Worm (Caenorhabditis elegans) whole organism, L4 larva: ENCODE results near the gene npl-10.
A peak's percentile ranks its signal among the peaks of the same experiment; 100 is the strongest.

Experiments
- D1046.2 ChIP-seq: fragments of 200-800 bp; sonication (Bioruptor generic); IDR thresholded peaks from 2 replicates; pipeline ENCODE4 v1.3.6; 2022; ENCODE audit warnings: missing genetic modification characterization, missing compliant biosample characterization
- F10B5.3 ChIP-seq: sonication (generic microtip); optimal IDR thresholded peaks from 2 replicates; lab custom pipeline; 2016; ENCODE audit warnings: mild to moderate bottlenecking, missing genetic modification characterization, missing compliant biosample characterization
- F26F4.8 ChIP-seq: fragments of 200-800 bp; sonication (Bioruptor generic); conservative IDR thresholded peaks from 2 replicates; pipeline ENCODE4 v1.3.6; 2022; ENCODE audit warnings: missing genetic modification characterization, missing compliant biosample characterization
- F37D6.2 ChIP-seq: sonication (generic microtip); optimal IDR thresholded peaks from 2 replicates; lab custom pipeline; 2016; ENCODE audit warnings: mild to moderate bottlenecking, missing genetic modification characterization, missing compliant biosample characterization
- T20F7.1 ChIP-seq: fragments of 200-800 bp; sonication (Bioruptor generic); optimal IDR thresholded peaks from 2 replicates; lab custom pipeline; 2018; ENCODE audit warnings: mild to moderate bottlenecking, missing genetic modification characterization, missing compliant biosample characterization
- T26A8.4 ChIP-seq: fragments of 200-800 bp; sonication (Bioruptor generic); IDR thresholded peaks from 2 replicates; pipeline ENCODE4 v1.3.6; 2022; ENCODE audit warnings: missing genetic modification characterization, missing compliant biosample characterization
- Y48G9A.11 ChIP-seq: fragments of 200-800 bp; sonication (Bioruptor generic); IDR thresholded peaks from 2 replicates; pipeline ENCODE4 v1.3.6; 2022; ENCODE audit warnings: missing genetic modification reagents, missing genetic modification characterization, missing compliant biosample characterization
- Y5F2A.4 ChIP-seq: fragments of 200-800 bp; sonication (Bioruptor generic); optimal IDR thresholded peaks from 2 replicates; lab custom pipeline; 2018; ENCODE audit warnings: mild to moderate bottlenecking, missing genetic modification characterization, missing compliant biosample characterization
- Y75B8A.6 ChIP-seq: fragments of 200-800 bp; sonication (Bioruptor generic); IDR thresholded peaks from 2 replicates; pipeline ENCODE4 v1.3.6; 2022; ENCODE audit warnings: missing genetic modification reagents, missing genetic modification characterization, missing compliant biosample characterization
- ZK337.2 ChIP-seq: fragments of 200-800 bp; sonication (Bioruptor generic); IDR thresholded peaks from 2 replicates; pipeline ENCODE4 v1.3.6; 2022; ENCODE audit warnings: missing genetic modification reagents, missing genetic modification characterization, missing compliant biosample characterization
- aha-1 ChIP-seq: fragments of 150-350 bp; peaks from one replicate; lab custom pipeline; 2014; ENCODE audit warnings: missing biosample characterization, missing genetic modification characterization
- ama-1 ChIP-seq: fragments of 150-350 bp; optimal IDR thresholded peaks from 2 replicates; lab custom pipeline; 2014; ENCODE audit warnings: inconsistent platforms, mixed read lengths
- arid-1 ChIP-seq: fragments of 200-800 bp; sonication (Bioruptor generic); conservative IDR thresholded peaks from 2 replicates; pipeline ENCODE4 v1.3.6; 2022; ENCODE audit warnings: missing genetic modification reagents, missing genetic modification characterization, missing compliant biosample characterization
- attf-4 ChIP-seq: sonication (generic microtip); optimal IDR thresholded peaks from 3 replicates; lab custom pipeline; 2017; ENCODE audit warnings: missing biosample characterization, missing genetic modification characterization
- ceh-32 ChIP-seq: sonication (generic microtip); optimal IDR thresholded peaks from 2 replicates; lab custom pipeline; 2016; ENCODE audit warnings: mild to moderate bottlenecking, missing genetic modification characterization, missing compliant biosample characterization; ENCODE audit not compliant: poor library complexity
- cey-2 ChIP-seq: sonication (generic microtip); optimal IDR thresholded peaks from 3 replicates; lab custom pipeline; 2017; ENCODE audit warnings: missing genetic modification characterization, mild to moderate bottlenecking, missing compliant biosample characterization, antibody characterized with exemption, borderline replicate concordance; ENCODE audit not compliant: insufficient read depth
- ctbp-1 ChIP-seq: fragments of 200-800 bp; sonication (Bioruptor generic); IDR thresholded peaks from 2 replicates; pipeline ENCODE4 v1.3.6; 2022; ENCODE audit warnings: missing genetic modification reagents, missing genetic modification characterization, missing compliant biosample characterization
- daf-12 ChIP-seq: fragments of 150-350 bp; optimal IDR thresholded peaks from 2 replicates; lab custom pipeline; 2014; ENCODE audit warnings: missing biosample characterization, missing genetic modification reagents, missing genetic modification characterization
- daf-16 ChIP-seq, 3 experiments: sonication (generic microtip); optimal IDR thresholded peaks; 2 replicates each; lab custom pipeline; 2016 to 2017; ENCODE audit warnings: missing genetic modification characterization in 3 of 3, missing genetic modification reagents in 3 of 3, mild to moderate bottlenecking in 2 of 3, missing compliant biosample characterization in 2 of 3, missing biosample characterization in 1 of 3, moderate library complexity in 1 of 3
- dpl-1 ChIP-seq: fragments of 150-350 bp; optimal IDR thresholded peaks from 2 replicates; lab custom pipeline; 2014; ENCODE audit warnings: missing biosample characterization, missing genetic modification reagents, missing genetic modification characterization
- duxl-1 ChIP-seq: sonication (generic microtip); optimal IDR thresholded peaks from 2 replicates; lab custom pipeline; 2016; ENCODE audit warnings: mild to moderate bottlenecking, missing genetic modification characterization, moderate library complexity, missing compliant biosample characterization; ENCODE audit not compliant: poor library complexity
- dve-1 ChIP-seq: sonication (generic microtip); optimal IDR thresholded peaks from 2 replicates; lab custom pipeline; 2017; ENCODE audit warnings: antibody characterized with exemption, mild to moderate bottlenecking, missing genetic modification characterization, missing compliant biosample characterization; ENCODE audit not compliant: insufficient read depth
- fos-1 ChIP-seq: fragments of 150-350 bp; optimal IDR thresholded peaks from 2 replicates; lab custom pipeline; 2014; ENCODE audit warnings: missing biosample characterization, missing genetic modification characterization
- hif-1 ChIP-seq, 2 experiments: sonication (generic microtip); optimal IDR thresholded peaks; 2 replicates each; lab custom pipeline; 2016 to 2017; ENCODE audit warnings: missing compliant biosample characterization in 2 of 2, missing genetic modification characterization in 2 of 2, missing genetic modification reagents in 2 of 2, missing genotype in 2 of 2, mild to moderate bottlenecking in 1 of 2
- hlh-11 ChIP-seq: fragments of 200-800 bp; sonication (Bioruptor generic); optimal IDR thresholded peaks from 2 replicates; lab custom pipeline; 2018; ENCODE audit warnings: mild to moderate bottlenecking, missing genetic modification characterization, missing compliant biosample characterization
- hmg-1.1 ChIP-seq: fragments of 200-800 bp; sonication (Bioruptor generic); IDR thresholded peaks from 2 replicates; pipeline ENCODE4 v1.3.6; 2022; ENCODE audit warnings: missing genetic modification reagents, missing genetic modification characterization, missing compliant biosample characterization
- lin-13 ChIP-seq: fragments of 150-350 bp; optimal IDR thresholded peaks from 2 replicates; lab custom pipeline; 2014; ENCODE audit warnings: missing biosample characterization, missing genetic modification reagents, missing genetic modification characterization
- lin-15B ChIP-seq: fragments of 150-350 bp; sonication (generic microtip); optimal IDR thresholded peaks from 3 replicates; lab custom pipeline; 2014; ENCODE audit warnings: missing biosample characterization, missing genetic modification characterization
- lin-38 ChIP-seq: fragments of 200-800 bp; sonication (Bioruptor generic); IDR thresholded peaks from 2 replicates; pipeline ENCODE4 v1.3.6; 2022; ENCODE audit warnings: missing genetic modification reagents, missing genetic modification characterization, missing compliant biosample characterization
- lsy-2 ChIP-seq, 2 experiments: fragments of 150-350 bp in 1 of 2; sonication (generic microtip) in 1 of 2; optimal IDR thresholded peaks; 2 replicates each; lab custom pipeline; 2014 to 2017; ENCODE audit warnings: missing biosample characterization in 2 of 2, missing genetic modification characterization in 2 of 2
- mxl-3 ChIP-seq: fragments of 200-800 bp; sonication (Bioruptor generic); optimal IDR thresholded peaks from 2 replicates; lab custom pipeline; 2018; ENCODE audit warnings: mild to moderate bottlenecking, missing genetic modification characterization, missing compliant biosample characterization
- nhr-11 ChIP-seq: fragments of 150-350 bp; optimal IDR thresholded peaks from 2 replicates; lab custom pipeline; 2014; ENCODE audit warnings: missing biosample characterization, missing genetic modification characterization
- nhr-111 ChIP-seq: fragments of 200-800 bp; sonication (Bioruptor generic); optimal IDR thresholded peaks from 2 replicates; lab custom pipeline; 2018; ENCODE audit warnings: mild to moderate bottlenecking, missing genetic modification characterization, missing compliant biosample characterization
- nhr-28 ChIP-seq: fragments of 150-350 bp; optimal IDR thresholded peaks from 2 replicates; lab custom pipeline; 2014; ENCODE audit warnings: missing biosample characterization, missing genetic modification characterization
- nhr-42 ChIP-seq: fragments of 200-800 bp; sonication (Bioruptor generic); IDR thresholded peaks from 2 replicates; pipeline ENCODE4 v1.3.6; 2022; ENCODE audit warnings: missing genetic modification characterization, missing compliant biosample characterization
- nhr-6 ChIP-seq: fragments of 150-350 bp; optimal IDR thresholded peaks from 2 replicates; lab custom pipeline; 2014; ENCODE audit warnings: missing biosample characterization, missing genetic modification characterization
- pha-4 ChIP-seq, 2 experiments: fragments of 150-350 bp in 1 of 2; fragments of 200-800 bp in 1 of 2; sonication (Bioruptor generic) in 1 of 2; IDR thresholded peaks in 1 of 2; optimal IDR thresholded peaks in 1 of 2; 2 replicates each; pipeline versions ENCODE4 v1.3.6 to Lab custom; 2014 to 2022; ENCODE audit warnings: missing genetic modification characterization in 2 of 2, missing genetic modification reagents in 2 of 2, missing biosample characterization in 1 of 2, missing compliant biosample characterization in 1 of 2
- rbr-2 ChIP-seq: sonication (generic microtip); optimal IDR thresholded peaks from 2 replicates; lab custom pipeline; 2016; ENCODE audit warnings: missing genotype, missing genetic modification characterization, missing compliant biosample characterization
- saeg-2 ChIP-seq: fragments of 200-800 bp; sonication (Bioruptor generic); IDR thresholded peaks from 2 replicates; pipeline ENCODE4 v1.3.6; 2022; ENCODE audit warnings: missing genetic modification reagents, missing genetic modification characterization, missing compliant biosample characterization
- sdz-12 ChIP-seq: fragments of 200-800 bp; sonication (Bioruptor generic); optimal IDR thresholded peaks from 2 replicates; lab custom pipeline; 2018; ENCODE audit warnings: mild to moderate bottlenecking, missing genetic modification characterization, missing compliant biosample characterization
- spr-1 ChIP-seq: sonication (generic microtip); optimal IDR thresholded peaks from 2 replicates; lab custom pipeline; 2016; ENCODE audit warnings: mild to moderate bottlenecking, missing genetic modification characterization, missing compliant biosample characterization
- spr-3 ChIP-seq: fragments of 200-800 bp; sonication (Bioruptor generic); optimal IDR thresholded peaks from 2 replicates; lab custom pipeline; 2018; ENCODE audit warnings: mild to moderate bottlenecking, missing genetic modification characterization, missing compliant biosample characterization
- tra-1 ChIP-seq: fragments of 200-800 bp; sonication (Bioruptor generic); IDR thresholded peaks from 2 replicates; pipeline ENCODE4 v1.3.6; 2022; ENCODE audit warnings: missing genetic modification reagents, missing genetic modification characterization, missing compliant biosample characterization
- unc-62 ChIP-seq, 3 experiments: fragments of 150-350 bp in 1 of 3; sonication (generic microtip); optimal IDR thresholded peaks in 2 of 3; peaks in 1 of 3; 1 replicate in 1 of 3; 2 replicates in 2 of 3; lab custom pipeline; 2014 to 2017; ENCODE audit warnings: missing biosample characterization in 3 of 3, missing genetic modification characterization in 3 of 3, missing genetic modification reagents in 3 of 3, missing genotype in 1 of 3
- vab-7 ChIP-seq: fragments of 200-800 bp; sonication (Bioruptor generic); IDR thresholded peaks from 2 replicates; pipeline ENCODE4 v1.3.6; 2022; ENCODE audit warnings: missing genetic modification reagents, missing genetic modification characterization, missing compliant biosample characterization
- zag-1 ChIP-seq: fragments of 150-350 bp; optimal IDR thresholded peaks from 2 replicates; lab custom pipeline; 2014; ENCODE audit warnings: missing biosample characterization, missing genetic modification characterization
- zip-11 ChIP-seq: fragments of 200-800 bp; sonication (Bioruptor generic); IDR thresholded peaks from 2 replicates; pipeline ENCODE4 v1.3.6; 2022; ENCODE audit warnings: missing genetic modification characterization, missing compliant biosample characterization
- zip-2 ChIP-seq: fragments of 150-350 bp; optimal IDR thresholded peaks from 2 replicates; lab custom pipeline; 2014; ENCODE audit warnings: missing biosample characterization, missing genetic modification characterization
- ztf-7 ChIP-seq: fragments of 150-350 bp; optimal IDR thresholded peaks from 2 replicates; lab custom pipeline; 2014; ENCODE audit warnings: missing biosample characterization, missing genetic modification characterization

Gene npl-10

ce11 chrIII:3921646-3922328, 13.9 kb downstream of the npl-10 start, which contains the start of the genes metl-6 and nit-1:
Gene metl-6, minus strand, starts transcription at chrIII:3921711.
Gene nit-1, plus strand, starts transcription at chrIII:3922207.
- TF ChIP-seq Y75B8A.6 (GFP tag; lab: Robert Waterston, UW) (no peak), daf-16 (GFP tag; optimal IDR thresholded peaks at IDR 0.05; lab: Kevin White, UChicago) (no peak), daf-16 (tag; optimal IDR thresholded peaks at IDR 0.05; lab: Kevin White, UChicago) (peak; percentile 39), zip-2 (tag; lab: Kevin White, UChicago) (no peak), zag-1 (tag; lab: Kevin White, UChicago) (no peak), unc-62 (GFP tag; optimal IDR thresholded peaks at IDR 0.05 in 1 of 2; lab: Kevin White, UChicago) (no peak), unc-62 (tag; optimal IDR thresholded peaks at IDR 0.05; lab: Kevin White, UChicago) (no peak), ztf-7 (no peak), spr-1 (tag; lab: Kevin White, UChicago) (no peak), cey-2 (no peak), attf-4 (no peak), mxl-3 (no peak), ceh-32 (no peak), pha-4 (GFP tag; IDR thresholded peaks at IDR 0.05; lab: Robert Waterston, UW) (no peak), pha-4 (tag; optimal IDR thresholded peaks at IDR 0.05; lab: Kevin White, UChicago) (no peak), hif-1 (tag; optimal IDR thresholded peaks at IDR 0.05; lab: Kevin White, UChicago) (peak; percentile 68 to 95), nhr-42 (GFP tag; lab: Robert Waterston, UW) (no peak), Y5F2A.4 (no peak), ama-1 (lab: Kevin White, UChicago) (no peak), fos-1 (tag; lab: Kevin White, UChicago) (no peak), nhr-28 (tag; lab: Kevin White, UChicago) (peak; percentile 84), lin-15B (tag; lab: Kevin White, UChicago) (no peak), saeg-2 (GFP tag; lab: Robert Waterston, UW) (no peak), ctbp-1 (GFP tag; lab: Robert Waterston, UW) (no peak), lin-13 (GFP tag; lab: Kevin White, UChicago) (no peak), nhr-111 (GFP tag; lab: Kevin White, UChicago) (no peak), tra-1 (GFP tag; lab: Robert Waterston, UW) (no peak), duxl-1 (tag; lab: Kevin White, UChicago) (no peak), lsy-2 (tag; optimal IDR thresholded peaks at IDR 0.05; lab: Kevin White, UChicago) (no peak), hlh-11 (tag; lab: Kevin White, UChicago) (no peak), Y48G9A.11 (GFP tag; lab: Robert Waterston, UW) (0 out of 2 replicates have a peak, but pooled peaks have one; percentile 22), T20F7.1 (peak; percentile 82), zip-11 (GFP tag; lab: Robert Waterston, UW) (no peak), nhr-11 (tag; lab: Kevin White, UChicago) (no peak), D1046.2 (no peak), arid-1 (no peak), dpl-1 (peak; percentile 74), T26A8.4 (GFP tag; lab: Robert Waterston, UW) (no peak), daf-12 (tag; lab: Kevin White, UChicago) (no peak), spr-3 (no peak), vab-7 (no peak), aha-1 (peak; percentile 97), F37D6.2 (no peak), nhr-6 (tag; lab: Kevin White, UChicago) (no peak), lin-38 (no peak), dve-1 (tag; lab: Kevin White, UChicago) (peak; percentile 13), F10B5.3 (tag; lab: Kevin White, UChicago) (no peak), rbr-2 (tag; lab: Kevin White, UChicago) (no peak), ZK337.2 (GFP tag; lab: Robert Waterston, UW) (no peak), F26F4.8 (GFP tag; lab: Robert Waterston, UW) (no peak), sdz-12 (GFP tag; lab: Kevin White, UChicago) (no peak), hmg-1.1 (GFP tag; lab: Robert Waterston, UW) (no peak)
